Worm (Caenorhabditis elegans) whole organism, early embryonic: ENCODE data around the gene zmp-5.

Experiments
- F13C5.2 ChIP-seq: sonication (generic microtip); optimal IDR thresholded peaks from 2 replicates; lab custom pipeline; 2017; ENCODE audit warnings: mild to moderate bottlenecking, missing genetic modification characterization, inconsistent platforms, missing compliant biosample characterization
- ama-1 ChIP-seq: fragments of 150-350 bp; optimal IDR thresholded peaks from 2 replicates; lab custom pipeline; 2014

ce11 chrX:12629257-12629656 is 17.7 kb upstream of the zmp-5 start:
- TF ChIP-seq ama-1 (lab: Kevin White, UChicago) (no peak), F13C5.2 (tag; lab: Kevin White, UChicago) (no peak)
